Fruit fly (Drosophila melanogaster): Measurements from ENCODE around the gene CG9902.
A peak's percentile ranks its signal among the peaks of the same experiment; 100 is the strongest.

The CG9902 gene

dm6 chrX:16585569-16585968 is 38.2 kb upstream of the CG9902 start (continued):
- no peak for TF ChIP-seq chn (GFP tag; optimal IDR thresholded peaks at IDR 0.05)
- no peak for TF ChIP-seq chinmo (GFP tag; IDR thresholded peaks at IDR 0.05; ENCODE audit: partially characterized antibody)
- no peak for TF ChIP-seq CG5180 (GFP tag; optimal IDR thresholded peaks at IDR 0.05)
- no peak for TF ChIP-seq hkb (optimal IDR thresholded peaks at IDR 0.05)
- TF ChIP-seq hkb (GFP tag; IDR thresholded peaks at IDR 0.05), result peak; percentile 45
- TF ChIP-seq CG3065 (GFP tag; optimal IDR thresholded peaks at IDR 0.05), result no peak
- no peak for TF ChIP-seq stwl (tag; optimal IDR thresholded peaks at IDR 0.05)
- TF ChIP-seq pum (GFP tag; optimal IDR thresholded peaks at IDR 0.05), result no peak
- TF ChIP-seq CG14050 (GFP tag; IDR thresholded peaks at IDR 0.05), result no peak
- no peak for TF ChIP-seq CG8478 (optimal IDR thresholded peaks at IDR 0.05)
- no peak for TF ChIP-seq HLH4C (GFP tag; IDR thresholded peaks at IDR 0.05; ENCODE audit: partially characterized antibody)
- TF ChIP-seq cad (GFP tag; optimal IDR thresholded peaks at IDR 0.05), result no peak
- TF ChIP-seq jigr1 (GFP tag; IDR thresholded peaks at IDR 0.05), result no peak

- TF ChIP-seq dan (GFP tag; IDR thresholded peaks at IDR 0.05) (no peak), Eip74EF (GFP tag; optimal IDR thresholded peaks at IDR 0.05) (no peak), hth (optimal IDR thresholded peaks at IDR 0.05) (no peak), ERR (GFP tag; optimal IDR thresholded peaks at IDR 0.05) (no peak), B-H2 (GFP tag; optimal IDR thresholded peaks at IDR 0.05) (no peak), HLH4C (GFP tag; IDR thresholded peaks at IDR 0.05; ENCODE audit: partially characterized antibody) (no peak), CG13287 (GFP tag; IDR thresholded peaks at IDR 0.05; ENCODE audit: partially characterized antibody) (no peak), ci (GFP tag; IDR thresholded peaks at IDR 0.05) (no peak), tap (tag; optimal IDR thresholded peaks at IDR 0.05) (no peak), Dip3 (GFP tag; optimal IDR thresholded peaks at IDR 0.05) (no peak), Dfd (GFP tag; optimal IDR thresholded peaks at IDR 0.05) (no peak), D19B (GFP tag; optimal IDR thresholded peaks at IDR 0.05) (no peak), fru (optimal IDR thresholded peaks at IDR 0.05) (no peak), Aef1 (GFP tag; IDR thresholded peaks at IDR 0.05) (no peak), CG14710 (tag; optimal IDR thresholded peaks at IDR 0.05) (no peak), nerfin-2 (GFP tag; IDR thresholded peaks at IDR 0.05; ENCODE audit: partially characterized antibody) (no peak), Doc2 (GFP tag; IDR thresholded peaks at IDR 0.05) (no peak), CG13424 (tag; optimal IDR thresholded peaks at IDR 0.05) (no peak), zfh1 (GFP tag; IDR thresholded peaks at IDR 0.05) (no peak), prd (optimal IDR thresholded peaks at IDR 0.05) (no peak), prd (GFP tag; IDR thresholded peaks at IDR 0.05) (no peak)
These were observed 36.4 kb upstream of the CG9902 start for dm6 chrX:16583730-16584129.

DNA sequence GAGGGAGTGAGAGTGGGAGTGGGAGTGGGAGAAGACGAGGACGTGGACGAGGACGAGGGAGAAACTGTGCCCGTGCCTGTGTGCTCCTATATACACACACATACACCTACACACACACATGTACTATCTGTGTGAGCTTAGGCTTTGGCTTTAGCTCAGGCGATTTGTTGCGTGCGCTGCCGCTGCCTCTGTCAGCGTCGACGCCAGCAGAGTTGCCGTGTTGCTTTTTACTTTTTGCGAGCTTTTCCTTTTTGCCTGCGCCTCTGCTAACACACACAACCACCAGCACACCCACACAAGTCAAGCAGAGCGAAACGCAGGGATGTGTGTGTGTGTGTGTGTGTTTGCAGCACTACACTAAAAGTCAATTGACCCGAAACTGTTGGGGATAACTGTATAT is 34.8 kb upstream of the CG9902 start:
- TF ChIP-seq zf30C (GFP tag; optimal IDR thresholded peaks at IDR 0.05) (no peak), cg (GFP tag; optimal IDR thresholded peaks at IDR 0.05) (peak; percentile 19), Adf1 (GFP tag; IDR thresholded peaks at IDR 0.05) (peak; percentile 93), scrt (GFP tag; optimal IDR thresholded peaks at IDR 0.05) (peak; percentile 17), chinmo (GFP tag; IDR thresholded peaks at IDR 0.05; ENCODE audit: partially characterized antibody) (0 out of 4 replicates have a peak, but pooled peaks have one; percentile 13), Med (GFP tag) (peak; percentile 41), kni (GFP tag; optimal IDR thresholded peaks at IDR 0.05) (no peak)

DNA sequence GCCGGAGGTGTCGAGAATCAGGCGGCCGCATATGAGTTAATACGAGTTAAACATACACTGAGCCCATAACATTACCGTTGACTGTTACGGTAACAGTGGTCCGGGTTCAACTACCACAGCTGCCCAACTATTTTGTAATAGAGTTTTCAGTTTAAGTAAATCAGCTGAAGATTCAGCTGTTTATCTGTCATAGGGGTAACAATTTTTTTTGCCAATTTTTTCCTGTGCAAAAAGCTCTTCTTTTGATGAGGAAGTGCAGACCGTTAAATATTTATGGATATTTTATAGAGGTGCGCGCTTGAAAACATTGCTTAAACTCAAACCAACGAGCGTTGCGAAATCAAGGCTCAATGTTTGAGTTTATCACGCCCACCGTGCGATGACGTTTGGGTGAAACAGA is 34.4 kb upstream of the CG9902 start:
- TF ChIP-seq CG11456 (GFP tag; IDR thresholded peaks at IDR 0.05) (no peak), CG1603 (tag; optimal IDR thresholded peaks at IDR 0.05) (no peak), Meics (GFP tag; optimal IDR thresholded peaks at IDR 0.05) (peak; percentile 45), CG30403 (GFP tag; optimal IDR thresholded peaks at IDR 0.05) (peak; percentile 2), sens (GFP tag) (peak; percentile 64), CG17361 (GFP tag; IDR thresholded peaks at IDR 0.05) (0 out of 3 replicates have a peak, but pooled peaks have one; percentile 15), Hmr (GFP tag; optimal IDR thresholded peaks at IDR 0.05) (peak; percentile 17), prd (optimal IDR thresholded peaks at IDR 0.05) (no peak), prd (GFP tag; IDR thresholded peaks at IDR 0.05) (no peak), schlank (tag; optimal IDR thresholded peaks at IDR 0.05) (no peak), ab (GFP tag; optimal IDR thresholded peaks at IDR 0.05) (no peak), slp2 (GFP tag; optimal IDR thresholded peaks at IDR 0.05) (no peak), row (GFP tag; IDR thresholded peaks at IDR 0.05) (peak; percentile 44; the same call in 2 of the 3 replicates), CG7928 (GFP tag; optimal IDR thresholded peaks at IDR 0.05) (no peak)
